Fruit fly (Drosophila melanogaster) whole organism, prepupa: Measurements from ENCODE around the gene Cp38.

Experiments used
- Blimp-1 ChIP-seq: fragments of 200-800 bp; sonication (Bioruptor generic); optimal IDR thresholded peaks from 3 replicates; lab custom pipeline; 2017; ENCODE audit warnings: missing biosample characterization, missing genetic modification characterization, mild to moderate bottlenecking, moderate library complexity, missing genetic modification reagents
- CG10631 ChIP-seq: fragments of 200-800 bp; sonication (Bioruptor generic); optimal IDR thresholded peaks from 2 replicates; lab custom pipeline; 2016; ENCODE audit warnings: missing biosample characterization, missing genetic modification characterization
- CG15336 ChIP-seq: fragments of 200-800 bp; sonication (Bioruptor generic); IDR thresholded peaks from 2 replicates; pipeline ENCODE4 v1.3.6; 2022; ENCODE audit warnings: missing biosample characterization, missing genetic modification characterization
- CG3032 ChIP-seq: fragments of 200-800 bp; optimal IDR thresholded peaks from 2 replicates; lab custom pipeline; 2019; ENCODE audit warnings: missing biosample characterization, mild to moderate bottlenecking, missing genetic modification characterization, moderate library complexity
- CG31627 ChIP-seq: fragments of 200-800 bp; sonication (Bioruptor generic); optimal IDR thresholded peaks from 3 replicates; lab custom pipeline; 2016; ENCODE audit warnings: missing biosample characterization, missing genetic modification characterization
- CG34406 ChIP-seq: fragments of 200-800 bp; sonication (Bioruptor generic); optimal IDR thresholded peaks from 3 replicates; lab custom pipeline; 2016; ENCODE audit warnings: missing biosample characterization, missing genetic modification characterization
- CG3919 ChIP-seq: fragments of 200-800 bp; sonication (Bioruptor generic); optimal IDR thresholded peaks from 3 replicates; lab custom pipeline; 2016; ENCODE audit warnings: missing biosample characterization, missing genetic modification characterization
- CG4318 ChIP-seq: fragments of 200-800 bp; sonication (Bioruptor generic); optimal IDR thresholded peaks from 3 replicates; lab custom pipeline; 2017; ENCODE audit warnings: missing biosample characterization, mild to moderate bottlenecking, missing genetic modification characterization
- CG6163 ChIP-seq: fragments of 200-800 bp; sonication (Bioruptor generic); IDR thresholded peaks from 3 replicates; pipeline ENCODE4 v1.3.6; 2022; ENCODE audit warnings: missing biosample characterization, missing genetic modification characterization
- CG6808 ChIP-seq: fragments of 200-800 bp; sonication (Bioruptor generic); optimal IDR thresholded peaks from 3 replicates; lab custom pipeline; 2017; ENCODE audit warnings: missing biosample characterization, missing genetic modification characterization, mild to moderate bottlenecking, moderate library complexity, missing genetic modification reagents
- CG7368 ChIP-seq: fragments of 200-800 bp; sonication (Bioruptor generic); optimal IDR thresholded peaks from 3 replicates; lab custom pipeline; 2016; ENCODE audit warnings: missing biosample characterization, missing genetic modification characterization
- CG8119 ChIP-seq: fragments of 200-800 bp; sonication (Bioruptor generic); IDR thresholded peaks from 3 replicates; pipeline ENCODE4 v1.3.6; 2022; ENCODE audit warnings: missing biosample characterization, missing genetic modification characterization
- CG8632 ChIP-seq: fragments of 200-800 bp; sonication (Bioruptor generic); optimal IDR thresholded peaks from 3 replicates; lab custom pipeline; 2016; ENCODE audit warnings: missing biosample characterization, missing genetic modification characterization
- CG9139 ChIP-seq: fragments of 200-800 bp; sonication (Bioruptor generic); optimal IDR thresholded peaks from 3 replicates; lab custom pipeline; 2017; ENCODE audit warnings: missing biosample characterization, mild to moderate bottlenecking, missing genetic modification characterization
- Eip93F ChIP-seq: fragments of 200-800 bp; sonication (Bioruptor generic); optimal IDR thresholded peaks from 2 replicates; lab custom pipeline; 2016; ENCODE audit warnings: missing biosample characterization, mild to moderate bottlenecking, missing genetic modification characterization
- Gug ChIP-seq: fragments of 200-800 bp; sonication (Bioruptor generic); IDR thresholded peaks from 2 replicates; pipeline ENCODE4 v1.3.6; 2022; ENCODE audit warnings: missing biosample characterization, missing genetic modification characterization
- Hr39 ChIP-seq: fragments of 200-800 bp; sonication (Bioruptor generic); optimal IDR thresholded peaks from 2 replicates; lab custom pipeline; 2016; ENCODE audit warnings: missing biosample characterization, missing genetic modification characterization
- Hr4 ChIP-seq: fragments of 200-800 bp; sonication (Bioruptor generic); optimal IDR thresholded peaks from 3 replicates; lab custom pipeline; 2016; ENCODE audit warnings: missing biosample characterization, missing genetic modification characterization
- Sox102F ChIP-seq: fragments of 200-800 bp; sonication (Bioruptor generic); optimal IDR thresholded peaks from 2 replicates; lab custom pipeline; 2016; ENCODE audit warnings: missing biosample characterization, mild to moderate bottlenecking, missing genetic modification characterization
- Sox14 ChIP-seq: fragments of 200-800 bp; sonication (Bioruptor generic); optimal IDR thresholded peaks from 3 replicates; lab custom pipeline; 2016; ENCODE audit warnings: missing biosample characterization, missing genetic modification characterization
- Sox15 ChIP-seq: fragments of 200-800 bp; sonication (Bioruptor generic); optimal IDR thresholded peaks from 3 replicates; lab custom pipeline; 2016; ENCODE audit warnings: missing biosample characterization, missing genetic modification characterization
- achi ChIP-seq: fragments of 200-800 bp; sonication (Bioruptor generic); optimal IDR thresholded peaks from 3 replicates; lab custom pipeline; 2016; ENCODE audit warnings: missing biosample characterization, missing genetic modification characterization
- dsx ChIP-seq: fragments of 200-800 bp; optimal IDR thresholded peaks from 3 replicates; lab custom pipeline; 2019; ENCODE audit warnings: missing biosample characterization, mild to moderate bottlenecking, missing genetic modification characterization, moderate library complexity; ENCODE audit not compliant: poor library complexity, severe bottlenecking
- eg ChIP-seq: fragments of 200-800 bp; sonication (Bioruptor generic); IDR thresholded peaks from 3 replicates; pipeline ENCODE4 v1.3.6; 2022; ENCODE audit warnings: missing biosample characterization, missing genetic modification characterization
- esn ChIP-seq: fragments of 200-800 bp; sonication (Bioruptor generic); optimal IDR thresholded peaks from 2 replicates; lab custom pipeline; 2016; ENCODE audit warnings: missing biosample characterization, mild to moderate bottlenecking, missing genetic modification characterization, moderate library complexity
- fd59A ChIP-seq: fragments of 200-800 bp; sonication (Bioruptor generic); optimal IDR thresholded peaks from 2 replicates; lab custom pipeline; 2017; ENCODE audit warnings: missing biosample characterization, mild to moderate bottlenecking, missing genetic modification characterization, missing genetic modification reagents
- fd85E ChIP-seq: fragments of 200-800 bp; sonication (Bioruptor generic); optimal IDR thresholded peaks from 3 replicates; lab custom pipeline; 2016; ENCODE audit warnings: missing biosample characterization, missing genetic modification characterization
- fkh ChIP-seq: fragments of 200-800 bp; sonication (Bioruptor generic); optimal IDR thresholded peaks from 3 replicates; lab custom pipeline; 2017; ENCODE audit warnings: missing biosample characterization, mild to moderate bottlenecking, missing genetic modification characterization, moderate library complexity
- net ChIP-seq: fragments of 200-800 bp; sonication (Bioruptor generic); optimal IDR thresholded peaks from 3 replicates; lab custom pipeline; 2016; ENCODE audit warnings: missing biosample characterization, missing genetic modification characterization
- pdm3 ChIP-seq: fragments of 200-800 bp; sonication (Bioruptor generic); optimal IDR thresholded peaks from 3 replicates; lab custom pipeline; 2016; ENCODE audit warnings: missing biosample characterization, missing genetic modification characterization
- salr ChIP-seq, 2 experiments: fragments of 200-800 bp; sonication (Bioruptor generic); optimal IDR thresholded peaks; 3 replicates each; lab custom pipeline; 2016 to 2018; ENCODE audit warnings: missing biosample characterization in 2 of 2, missing genetic modification characterization in 2 of 2, mild to moderate bottlenecking in 1 of 2
- spab ChIP-seq: fragments of 200-800 bp; sonication (Bioruptor generic); optimal IDR thresholded peaks from 2 replicates; lab custom pipeline; 2017; ENCODE audit warnings: missing biosample characterization, mild to moderate bottlenecking, missing genetic modification characterization, missing genetic modification reagents
- topi ChIP-seq: fragments of 200-800 bp; sonication (Bioruptor generic); optimal IDR thresholded peaks from 3 replicates; lab custom pipeline; 2016; ENCODE audit warnings: missing biosample characterization, missing genetic modification characterization

Gene Cp38

DNA sequence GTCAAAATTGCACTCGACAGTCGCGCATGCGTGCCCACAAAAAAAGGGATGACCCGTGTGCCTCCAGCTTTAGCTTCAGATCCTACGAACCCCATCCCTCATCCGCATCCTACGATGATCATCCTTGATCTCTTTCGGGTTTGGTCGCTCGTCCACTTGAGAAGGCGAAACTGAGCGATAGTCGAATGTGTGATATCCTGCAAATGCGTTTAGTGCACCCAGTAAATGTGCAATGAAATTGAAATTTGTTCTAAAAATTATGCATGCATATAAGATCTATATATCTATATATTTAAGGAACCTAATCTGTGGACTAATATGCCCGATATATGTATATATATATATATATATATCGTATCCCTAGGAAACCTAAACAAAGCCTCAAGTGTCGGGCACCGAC is 37.4 kb upstream of the Cp38 start:
- TF ChIP-seq CG4318 (GFP tag; lab: Kevin White, UChicago) (no peak), CG3919 (GFP tag; lab: Kevin White, UChicago) (no peak), CG8632 (GFP tag; lab: Kevin White, UChicago) (no peak), salr (GFP tag; optimal IDR thresholded peaks at IDR 0.05; lab: Kevin White, UChicago) (no peak), Blimp-1 (GFP tag; lab: Kevin White, UChicago) (no peak), Hr39 (no peak), CG34406 (GFP tag; lab: Kevin White, UChicago) (no peak), Eip93F (GFP tag; lab: Kevin White, UChicago) (no peak), Gug (GFP tag; lab: Robert Waterston, UW) (no peak), Sox15 (GFP tag; lab: Kevin White, UChicago) (no peak), CG9139 (no peak), achi (GFP tag; lab: Kevin White, UChicago) (no peak), CG31627 (GFP tag; lab: Kevin White, UChicago) (no peak), CG3032 (no peak), dsx (GFP tag; lab: Kevin White, UChicago) (no peak), net (GFP tag; lab: Kevin White, UChicago) (no peak), fd59A (GFP tag; lab: Kevin White, UChicago) (no peak), eg (GFP tag; lab: Robert Waterston, UW) (no peak), topi (no peak), fkh (GFP tag; lab: Kevin White, UChicago) (no peak)

DNA sequence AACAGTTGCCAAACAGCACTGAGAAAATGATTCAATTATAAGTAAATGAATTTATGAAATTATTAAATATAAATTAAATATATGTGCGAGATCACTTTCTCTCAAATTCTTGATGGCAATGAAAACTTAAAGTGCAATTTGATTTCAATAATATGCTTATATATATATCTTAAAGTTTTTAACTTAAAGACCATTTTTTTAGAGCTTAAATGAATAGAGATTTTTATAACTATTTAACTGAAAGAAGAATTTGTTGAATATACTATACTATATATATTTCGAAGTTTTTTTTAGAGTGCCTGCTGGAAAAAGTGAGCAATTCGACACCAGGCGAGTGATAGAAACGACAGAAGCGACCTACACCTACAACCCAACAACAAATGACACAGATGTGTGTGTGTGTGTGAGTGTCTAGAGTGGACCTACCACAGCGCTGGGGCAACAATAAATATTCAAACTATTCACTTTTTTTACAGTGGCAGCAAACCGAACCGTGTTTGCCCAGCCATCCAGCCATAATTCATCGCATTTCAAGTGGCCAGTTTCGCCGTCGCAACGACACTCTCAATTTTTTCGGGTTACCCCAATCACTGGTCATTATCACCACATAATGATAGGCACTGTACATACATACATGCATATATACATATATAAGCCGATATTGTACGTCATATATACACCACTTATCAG is 36.6 kb upstream of the Cp38 start:
- TF ChIP-seq spab (GFP tag; lab: Kevin White, UChicago) (no peak), esn (GFP tag; lab: Kevin White, UChicago) (peak; percentile 14), CG6808 (GFP tag; lab: Kevin White, UChicago) (no peak), Eip93F (GFP tag; lab: Kevin White, UChicago) (no peak), CG10631 (GFP tag; lab: Kevin White, UChicago) (no peak), CG31627 (GFP tag; lab: Kevin White, UChicago) (no peak), pdm3 (GFP tag; lab: Kevin White, UChicago) (no peak)

DNA sequence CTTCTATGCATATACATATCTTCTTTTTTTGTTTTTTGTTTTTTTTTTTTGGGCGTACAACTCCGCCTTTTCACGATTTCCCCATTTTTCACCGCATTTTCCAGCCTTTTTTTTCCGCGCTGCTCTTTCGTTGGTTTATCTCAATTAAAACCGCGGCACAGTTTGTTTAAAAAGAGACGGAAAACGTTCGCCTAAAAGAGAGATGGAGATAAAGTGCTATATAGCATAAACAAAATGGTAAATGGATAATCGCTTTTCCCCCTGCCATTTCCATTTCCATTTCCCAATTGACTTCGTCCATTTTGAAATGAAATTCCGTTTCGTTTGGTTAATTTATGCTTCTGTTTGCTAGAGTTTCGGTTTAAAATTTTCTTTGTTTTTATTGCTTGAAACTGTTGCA is 34.5 kb upstream of the Cp38 start:
- no peak for TF ChIP-seq esn (GFP tag; lab: Kevin White, UChicago)
- no peak for TF ChIP-seq Hr39
- no peak for TF ChIP-seq Sox102F (GFP tag; lab: Kevin White, UChicago)
- no peak for TF ChIP-seq achi (GFP tag; lab: Kevin White, UChicago)

DNA sequence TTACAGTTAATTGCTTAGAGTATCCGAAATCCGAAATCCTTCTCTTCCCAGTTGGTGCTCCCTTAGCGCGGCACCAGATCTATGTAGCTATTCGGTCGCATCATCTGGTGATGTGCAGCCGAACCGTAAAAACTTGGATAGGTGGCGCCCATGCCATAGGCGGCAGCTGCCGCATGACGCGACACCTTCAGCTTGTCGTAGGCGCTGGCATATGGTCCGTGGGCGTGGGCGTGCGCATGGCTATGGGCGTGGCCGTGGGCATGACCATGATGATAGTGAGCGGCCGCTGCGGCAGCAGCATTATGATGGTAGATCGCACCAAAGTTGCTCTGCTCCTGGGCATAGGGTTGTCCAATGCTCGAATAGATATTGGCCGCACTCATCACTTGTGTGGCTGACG is 33.5 kb upstream of the Cp38 start:
- TF ChIP-seq CG6163 (GFP tag; lab: Robert Waterston, UW) (no peak), Hr4 (GFP tag; lab: Kevin White, UChicago) (no peak), CG7368 (GFP tag; lab: Kevin White, UChicago) (no peak), CG34406 (GFP tag; lab: Kevin White, UChicago) (no peak), spab (GFP tag; lab: Kevin White, UChicago) (no peak), CG8119 (GFP tag; lab: Robert Waterston, UW) (no peak), net (GFP tag; lab: Kevin White, UChicago) (no peak), fd85E (no peak), Sox14 (GFP tag; lab: Kevin White, UChicago) (no peak), CG10631 (GFP tag; lab: Kevin White, UChicago) (no peak), CG15336 (GFP tag; lab: Robert Waterston, UW) (no peak)
- TF ChIP-seq, all 60 proteins: peak for 0
